Fruit fly (Drosophila melanogaster) whole organism, embryonic: ENCODE data around the gene CG12784.

ENCODE experiments used
- CG10366 ChIP-seq: fragments of 200-800 bp; sonication (Bioruptor generic); IDR thresholded peaks from 2 replicates; pipeline ENCODE4 v1.3.6; 2022; ENCODE audit warnings: missing biosample characterization, missing genetic modification characterization
- Dip3 ChIP-seq: fragments of 200-800 bp; sonication (Bioruptor generic); optimal IDR thresholded peaks from 3 replicates; lab custom pipeline; 2016; ENCODE audit warnings: missing biosample characterization, missing genetic modification characterization
- cato ChIP-seq: fragments of 200-800 bp; sonication (Bioruptor generic); optimal IDR thresholded peaks from 2 replicates; lab custom pipeline; 2016; ENCODE audit warnings: missing biosample characterization, missing genetic modification characterization, borderline replicate concordance
- danr ChIP-seq: fragments of 200-800 bp; sonication (Bioruptor generic); IDR thresholded peaks from 2 replicates; pipeline ENCODE4 v1.3.6; 2022; ENCODE audit warnings: missing biosample characterization, missing genetic modification characterization
- fd96Cb ChIP-seq: fragments of 200-800 bp; sonication (Bioruptor generic); optimal IDR thresholded peaks from 2 replicates; lab custom pipeline; 2018; ENCODE audit warnings: missing biosample characterization, mild to moderate bottlenecking, missing genetic modification characterization, moderate library complexity
- tin ChIP-seq: fragments of 200-800 bp; sonication (Bioruptor generic); optimal IDR thresholded peaks from 3 replicates; lab custom pipeline; 2016; ENCODE audit warnings: missing biosample characterization, missing genetic modification characterization

dm6 chr3R:15784298-15784697, 21.4 kb downstream of the CG12784 start:
- no peak for TF ChIP-seq fd96Cb (tag; lab: Kevin White, UChicago)
- no peak for TF ChIP-seq danr
- no peak for TF ChIP-seq cato
- TF ChIP-seq Dip3 (GFP tag; lab: Kevin White, UChicago), result no peak
- TF ChIP-seq CG10366 (GFP tag; lab: Robert Waterston, UW), result no peak
- TF ChIP-seq tin, result no peak
